Worm (Caenorhabditis elegans) whole organism, late embryonic: ENCODE results near the gene frpr-21.
"Not testable (repeated sequence)": the region's sequence is repeated elsewhere in the genome, so short reads cannot be mapped to it uniquely, and the experiment has no call there.

Experiments
- C08G9.2 ChIP-seq: sonication (generic microtip); optimal IDR thresholded peaks from 2 replicates; lab custom pipeline; 2016; ENCODE audit warnings: mild to moderate bottlenecking, missing genetic modification characterization, moderate library complexity, missing compliant biosample characterization
- C38D4.7 ChIP-seq: fragments of 200-800 bp; sonication (Bioruptor generic); optimal IDR thresholded peaks from 2 replicates; lab custom pipeline; 2018; ENCODE audit warnings: mild to moderate bottlenecking, missing genetic modification characterization, moderate library complexity, missing compliant biosample characterization
- T23F11.4 ChIP-seq: fragments of 200-800 bp; sonication (Bioruptor generic); optimal IDR thresholded peaks from 2 replicates; lab custom pipeline; 2018; ENCODE audit warnings: mild to moderate bottlenecking, missing genetic modification characterization, missing compliant biosample characterization
- ahr-1 ChIP-seq: sonication (generic microtip); optimal IDR thresholded peaks from 2 replicates; lab custom pipeline; 2016; ENCODE audit warnings: missing genetic modification characterization, missing compliant biosample characterization
- ama-1 ChIP-seq: fragments of 150-350 bp; optimal IDR thresholded peaks from 2 replicates; lab custom pipeline; 2014
- ceh-14 ChIP-seq: sonication (generic microtip); optimal IDR thresholded peaks from 2 replicates; lab custom pipeline; 2016; ENCODE audit warnings: missing genotype, missing genetic modification characterization, missing compliant biosample characterization
- ceh-18 ChIP-seq: sonication (generic microtip); optimal IDR thresholded peaks from 2 replicates; lab custom pipeline; 2016; ENCODE audit warnings: missing genetic modification characterization, missing compliant biosample characterization
- ceh-19 ChIP-seq: fragments of 200-800 bp; sonication (Bioruptor generic); optimal IDR thresholded peaks from 2 replicates; lab custom pipeline; 2018; ENCODE audit warnings: mild to moderate bottlenecking, missing genetic modification characterization, missing compliant biosample characterization
- ceh-22 ChIP-seq: sonication (generic microtip); optimal IDR thresholded peaks from 2 replicates; lab custom pipeline; 2017; ENCODE audit warnings: missing biosample characterization, missing genetic modification characterization
- ceh-9 ChIP-seq: sonication (generic microtip); optimal IDR thresholded peaks from 2 replicates; lab custom pipeline; 2016; ENCODE audit warnings: mild to moderate bottlenecking, missing genetic modification characterization, inconsistent platforms, missing compliant biosample characterization
- che-1 ChIP-seq: sonication (generic microtip); optimal IDR thresholded peaks from 2 replicates; lab custom pipeline; 2016; ENCODE audit warnings: mild to moderate bottlenecking, missing genetic modification characterization, missing compliant biosample characterization
- elt-2 ChIP-seq: sonication (generic microtip); optimal IDR thresholded peaks from 2 replicates; lab custom pipeline; 2016; ENCODE audit warnings: missing genetic modification reagents, missing genetic modification characterization, missing compliant biosample characterization
- elt-4 ChIP-seq: sonication (generic microtip); optimal IDR thresholded peaks from 2 replicates; lab custom pipeline; 2016; ENCODE audit warnings: missing genetic modification characterization, missing compliant biosample characterization
- hlh-13 ChIP-seq: fragments of 200-800 bp; sonication (Bioruptor generic); optimal IDR thresholded peaks from 2 replicates; lab custom pipeline; 2018; ENCODE audit warnings: mild to moderate bottlenecking, missing genetic modification characterization, missing compliant biosample characterization
- hlh-15 ChIP-seq: sonication (generic microtip); optimal IDR thresholded peaks from 2 replicates; lab custom pipeline; 2016; ENCODE audit warnings: missing genetic modification characterization, missing compliant biosample characterization
- hlh-30 ChIP-seq: sonication (generic microtip); optimal IDR thresholded peaks from 2 replicates; lab custom pipeline; 2017; ENCODE audit warnings: antibody characterized with exemption, missing genetic modification characterization, missing compliant biosample characterization; ENCODE audit not compliant: insufficient read depth
- hlh-6 ChIP-seq: sonication (generic microtip); optimal IDR thresholded peaks from 2 replicates; lab custom pipeline; 2016; ENCODE audit warnings: missing genotype, missing genetic modification characterization, missing compliant biosample characterization
- hlh-8 ChIP-seq: sonication (generic microtip); optimal IDR thresholded peaks from 2 replicates; lab custom pipeline; 2016; ENCODE audit warnings: missing genotype, missing genetic modification characterization, missing compliant biosample characterization
- lim-6 ChIP-seq: sonication (generic microtip); optimal IDR thresholded peaks from 2 replicates; lab custom pipeline; 2016; ENCODE audit warnings: missing genetic modification characterization, missing compliant biosample characterization
- madf-2 ChIP-seq: sonication (generic microtip); optimal IDR thresholded peaks from 2 replicates; lab custom pipeline; 2017; ENCODE audit warnings: missing genetic modification characterization, missing compliant biosample characterization
- nfya-1 ChIP-seq: sonication (generic microtip); optimal IDR thresholded peaks from 2 replicates; lab custom pipeline; 2017; ENCODE audit warnings: missing genetic modification characterization, mild to moderate bottlenecking, missing compliant biosample characterization, antibody characterized with exemption, moderate library complexity
- npax-4 ChIP-seq: sonication (generic microtip); optimal IDR thresholded peaks from 2 replicates; lab custom pipeline; 2016; ENCODE audit warnings: missing genetic modification characterization, missing compliant biosample characterization
- odd-2 ChIP-seq: sonication (generic microtip); optimal IDR thresholded peaks from 2 replicates; lab custom pipeline; 2017; ENCODE audit warnings: antibody characterized with exemption, mild to moderate bottlenecking, missing genetic modification characterization, missing compliant biosample characterization
- pag-3 ChIP-seq: sonication (generic microtip); optimal IDR thresholded peaks from 2 replicates; lab custom pipeline; 2016; ENCODE audit warnings: missing compliant biosample characterization, missing genetic modification characterization, borderline replicate concordance
- pax-1 ChIP-seq: fragments of 150-350 bp; optimal IDR thresholded peaks from 2 replicates; lab custom pipeline; 2014; ENCODE audit warnings: missing biosample characterization, missing genetic modification characterization
- pha-2 ChIP-seq: sonication (generic microtip); optimal IDR thresholded peaks from 2 replicates; lab custom pipeline; 2017; ENCODE audit warnings: mild to moderate bottlenecking, missing genetic modification characterization, missing compliant biosample characterization
- sdc-2 ChIP-seq: sonication (generic microtip); optimal IDR thresholded peaks from 2 replicates; lab custom pipeline; 2016; ENCODE audit warnings: missing genotype, missing genetic modification characterization, missing compliant biosample characterization
- syd-9 ChIP-seq: sonication (generic microtip); optimal IDR thresholded peaks from 2 replicates; lab custom pipeline; 2016; ENCODE audit warnings: mild to moderate bottlenecking, missing genetic modification characterization, moderate library complexity, missing compliant biosample characterization
- tbx-7 ChIP-seq: sonication (generic microtip); optimal IDR thresholded peaks from 2 replicates; lab custom pipeline; 2016; ENCODE audit warnings: missing genotype, missing genetic modification characterization, missing compliant biosample characterization
- ttx-3 ChIP-seq: sonication (generic microtip); optimal IDR thresholded peaks from 2 replicates; lab custom pipeline; 2016; ENCODE audit warnings: missing genetic modification reagents, missing genetic modification characterization, missing compliant biosample characterization
- unc-3 ChIP-seq, 2 experiments: fragments of 200-800 bp in 1 of 2; sonication (Bioruptor generic) in 1 of 2; sonication (generic microtip) in 1 of 2; conservative IDR thresholded peaks in 1 of 2; optimal IDR thresholded peaks in 1 of 2; 2 replicates each; pipeline versions ENCODE4 v1.3.6 to Lab custom; 2016 to 2022; ENCODE audit warnings: missing compliant biosample characterization in 2 of 2, missing genetic modification characterization in 2 of 2, missing genetic modification reagents in 1 of 2
- unc-42 ChIP-seq: sonication (generic microtip); optimal IDR thresholded peaks from 2 replicates; lab custom pipeline; 2016; ENCODE audit warnings: missing genotype, missing genetic modification characterization, missing compliant biosample characterization
- unc-55 ChIP-seq: sonication (generic microtip); optimal IDR thresholded peaks from 2 replicates; lab custom pipeline; 2017; ENCODE audit warnings: missing biosample characterization, missing genetic modification reagents, missing genetic modification characterization
- unc-86 ChIP-seq: sonication (generic microtip); optimal IDR thresholded peaks from 2 replicates; lab custom pipeline; 2016; ENCODE audit warnings: missing genetic modification characterization, missing compliant biosample characterization
- zip-5 ChIP-seq: sonication (generic microtip); optimal IDR thresholded peaks from 2 replicates; lab custom pipeline; 2016; ENCODE audit warnings: missing genetic modification characterization, missing compliant biosample characterization
- ztf-16 ChIP-seq: sonication (generic microtip); optimal IDR thresholded peaks from 2 replicates; lab custom pipeline; 2017; ENCODE audit warnings: missing genetic modification characterization, missing compliant biosample characterization

frpr-21 gene

ce11 chrII:10442846-10443245 is 21.0 kb upstream of the frpr-21 start, which contains the start of gene ZK673.1:
TSS of gene ZK673.1 (plus strand) at chrII:10443146.
- not testable (repeated sequence) for TF ChIP-seq ceh-19 (GFP tag; lab: Kevin White, UChicago); nfya-1 (tag; lab: Kevin White, UChicago); odd-2 (tag; lab: Kevin White, UChicago)

ce11 chrII:10439976-10440375 is 18.1 kb upstream of the frpr-21 start, which contains the start of gene E04D5.4:
TSS of gene E04D5.4 (plus strand) at chrII:10440276.
- TF ChIP-seq pax-1 (tag; lab: Kevin White, UChicago) (no peak), hlh-8 (tag; lab: Kevin White, UChicago) (no peak), ceh-14 (no peak)

- TF ChIP-seq ztf-16 (tag; lab: Kevin White, UChicago) = no peak
- no peak for TF ChIP-seq ceh-9
- no peak for TF ChIP-seq C38D4.7 (GFP tag; lab: Kevin White, UChicago)
- no peak for TF ChIP-seq che-1
- no peak for TF ChIP-seq ama-1
Observed at ce11 chrII:10437840-10438239, 16.0 kb upstream of the frpr-21 start.

- no peak for TF ChIP-seq ceh-14
- TF ChIP-seq pag-3 (tag; lab: Kevin White, UChicago) = no peak
- TF ChIP-seq ceh-18 (tag; lab: Kevin White, UChicago) = no peak
- TF ChIP-seq ceh-19 (GFP tag; lab: Kevin White, UChicago) = no peak
- TF ChIP-seq npax-4 (tag; lab: Kevin White, UChicago) = no peak
- TF ChIP-seq hlh-6 (tag; lab: Kevin White, UChicago) = no peak
- TF ChIP-seq ceh-9 = no peak
- no peak for TF ChIP-seq unc-55 (GFP tag; lab: Kevin White, UChicago)
- no peak for TF ChIP-seq ttx-3 (tag; lab: Kevin White, UChicago)
- TF ChIP-seq tbx-7 (tag; lab: Kevin White, UChicago) = no peak
- TF ChIP-seq ztf-16 (tag; lab: Kevin White, UChicago) = no peak
- no peak for TF ChIP-seq lim-6 (tag; lab: Kevin White, UChicago)
- no peak for TF ChIP-seq sdc-2 (tag; lab: Kevin White, UChicago)
- no peak for TF ChIP-seq ahr-1 (tag; lab: Kevin White, UChicago)
- no peak for TF ChIP-seq unc-86 (tag; lab: Kevin White, UChicago)
- no peak for TF ChIP-seq unc-3 (GFP tag; conservative IDR thresholded peaks at IDR 0.05; lab: Robert Waterston, UW)
- TF ChIP-seq unc-3 (tag; optimal IDR thresholded peaks at IDR 0.05; lab: Kevin White, UChicago) = no peak
- TF ChIP-seq hlh-30 (tag; lab: Kevin White, UChicago) = no peak
Observed at ce11 chrII:10435836-10436235, 14.0 kb upstream of the frpr-21 start, which contains the start of gene cut-4. TSS of gene cut-4 (plus strand) at chrII:10436136.

- TF ChIP-seq hlh-30 (tag; lab: Kevin White, UChicago) = peak; percentile 38
- peak; percentile 41 for TF ChIP-seq unc-42 (tag; lab: Kevin White, UChicago)
- TF ChIP-seq ttx-3 (tag; lab: Kevin White, UChicago) = no peak
- TF ChIP-seq zip-5 (tag; lab: Kevin White, UChicago) = no peak
- TF ChIP-seq, all 69 proteins: peak for 2
Observed at ce11 chrII:10416332-10416863, 5.4 kb downstream of the frpr-21 start, which contains the start of gene eif-2A. TSS of gene eif-2A (plus strand) at chrII:10416800.

ce11 chrII:10410989-10411388 is 10.9 kb downstream of the frpr-21 start, which contains the start of gene E04D5.5:
TSS of gene E04D5.5 (plus strand) at chrII:10411289.
- no peak for TF ChIP-seq ama-1
- TF ChIP-seq odd-2 (tag; lab: Kevin White, UChicago) = no peak
- no peak for TF ChIP-seq pha-2 (tag; lab: Kevin White, UChicago)
- TF ChIP-seq unc-86 (tag; lab: Kevin White, UChicago) = no peak
- TF ChIP-seq elt-4 (tag; lab: Kevin White, UChicago) = no peak
- TF ChIP-seq syd-9 (tag; lab: Kevin White, UChicago) = no peak
- TF ChIP-seq hlh-15 (tag; lab: Kevin White, UChicago) = no peak
- no peak for TF ChIP-seq C08G9.2
- no peak for TF ChIP-seq ceh-14
- no peak for TF ChIP-seq unc-3 (GFP tag; conservative IDR thresholded peaks at IDR 0.05; lab: Robert Waterston, UW)
- TF ChIP-seq unc-3 (tag; optimal IDR thresholded peaks at IDR 0.05; lab: Kevin White, UChicago) = no peak
- no peak for TF ChIP-seq madf-2 (tag; lab: Kevin White, UChicago)
- TF ChIP-seq hlh-13 (GFP tag; lab: Kevin White, UChicago) = no peak
- TF ChIP-seq elt-2 (tag; lab: Kevin White, UChicago) = no peak
- TF ChIP-seq ceh-22 (tag; lab: Kevin White, UChicago) = no peak
- TF ChIP-seq T23F11.4 (GFP tag; lab: Kevin White, UChicago) = no peak
